Worm (Caenorhabditis elegans) whole organism, L1 larva: Measurements from ENCODE around the gene nspd-2.
A peak's percentile ranks its signal among the peaks of the same experiment; 100 is the strongest.

Source experiments
- aly-2 ChIP-seq: fragments of 150-350 bp; optimal IDR thresholded peaks from 2 replicates; lab custom pipeline; 2014; ENCODE audit warnings: missing biosample characterization, missing genetic modification characterization
- ceh-8 ChIP-seq: fragments of 200-800 bp; sonication (Bioruptor generic); optimal IDR thresholded peaks from 2 replicates; lab custom pipeline; 2018; ENCODE audit warnings: mild to moderate bottlenecking, missing genetic modification characterization, moderate library complexity, missing compliant biosample characterization
- ceh-90 ChIP-seq: sonication (generic microtip); optimal IDR thresholded peaks from 2 replicates; lab custom pipeline; 2016; ENCODE audit warnings: missing genetic modification characterization, missing compliant biosample characterization
- lin-35 ChIP-seq, 2 experiments: fragments of 150-350 bp; optimal IDR thresholded peaks; 2 replicates each; lab custom pipeline; 2014; ENCODE audit warnings: missing biosample characterization in 2 of 2, missing genetic modification characterization in 2 of 2, missing genetic modification reagents in 2 of 2
- nhr-20 ChIP-seq: sonication (generic microtip); optimal IDR thresholded peaks from 2 replicates; lab custom pipeline; 2016; ENCODE audit warnings: mild to moderate bottlenecking, missing genetic modification characterization, missing compliant biosample characterization
- nhr-237 ChIP-seq: fragments of 150-350 bp; optimal IDR thresholded peaks from 2 replicates; lab custom pipeline; 2014; ENCODE audit warnings: missing biosample characterization, missing genetic modification characterization
- nhr-28 ChIP-seq: fragments of 150-350 bp; optimal IDR thresholded peaks from 2 replicates; lab custom pipeline; 2014; ENCODE audit warnings: missing biosample characterization, missing genetic modification characterization
- nhr-77 ChIP-seq: fragments of 150-350 bp; optimal IDR thresholded peaks from 2 replicates; lab custom pipeline; 2014; ENCODE audit warnings: missing biosample characterization, missing genetic modification characterization
- snpc-4 ChIP-seq: fragments of 150-350 bp; optimal IDR thresholded peaks from 2 replicates; lab custom pipeline; 2014; ENCODE audit warnings: missing biosample characterization, missing genetic modification characterization
- unc-62 ChIP-seq: fragments of 150-350 bp; optimal IDR thresholded peaks from 2 replicates; lab custom pipeline; 2014; ENCODE audit warnings: missing biosample characterization, missing genetic modification reagents, missing genetic modification characterization
- xbp-1 ChIP-seq: sonication (generic microtip); optimal IDR thresholded peaks from 2 replicates; lab custom pipeline; 2016; ENCODE audit warnings: missing genetic modification characterization, missing compliant biosample characterization
- zag-1 ChIP-seq: fragments of 150-350 bp; optimal IDR thresholded peaks from 2 replicates; lab custom pipeline; 2014; ENCODE audit warnings: missing biosample characterization, missing genetic modification characterization
- ztf-11 ChIP-seq, 2 experiments: sonication (generic microtip); optimal IDR thresholded peaks; 2 replicates each; lab custom pipeline; 2016 to 2017; ENCODE audit warnings: missing genetic modification characterization in 2 of 2, missing biosample characterization in 1 of 2, missing compliant biosample characterization in 1 of 2

- TF ChIP-seq unc-62 (GFP tag; lab: Kevin White, UChicago) (no peak), lin-35 (GFP tag; optimal IDR thresholded peaks at IDR 0.05; lab: Kevin White, UChicago) (no peak), ceh-90 (tag; lab: Kevin White, UChicago) (no peak), ztf-11 (tag; optimal IDR thresholded peaks at IDR 0.05; lab: Kevin White, UChicago) (no peak), xbp-1 (no peak), aly-2 (tag; lab: Kevin White, UChicago) (no peak), nhr-20 (tag; lab: Kevin White, UChicago) (no peak), ceh-8 (GFP tag; lab: Kevin White, UChicago) (no peak), nhr-77 (peak; percentile 16), snpc-4 (tag; lab: Kevin White, UChicago) (no peak), zag-1 (tag; lab: Kevin White, UChicago) (no peak), nhr-237 (no peak), nhr-28 (tag; lab: Kevin White, UChicago) (no peak)
These were observed 25.5 kb downstream of the nspd-2 start for ce11 chrIV:9869344-9869743.
